Worm (Caenorhabditis elegans): ENCODE data around the gene cap-1.

ce11 chrIV:7216210-7216609, 13.8 kb downstream of the cap-1 start:
- no peak for TF ChIP-seq lin-39 (tag; optimal IDR thresholded peaks at IDR 0.05)
- no peak for TF ChIP-seq ama-1 (optimal IDR thresholded peaks at IDR 0.05)
- no peak for TF ChIP-seq crh-2 (tag; optimal IDR thresholded peaks at IDR 0.05)
- no peak for TF ChIP-seq nhr-237 (tag; optimal IDR thresholded peaks at IDR 0.05)
- no peak for TF ChIP-seq lsy-2 (tag; optimal IDR thresholded peaks at IDR 0.05)
- TF ChIP-seq unc-39 (tag; optimal IDR thresholded peaks at IDR 0.05) = no peak
- TF ChIP-seq fos-1 (tag; optimal IDR thresholded peaks at IDR 0.05) = no peak
- no peak for TF ChIP-seq unc-62 (GFP tag; optimal IDR thresholded peaks at IDR 0.05)
- no peak for TF ChIP-seq snpc-4 (tag; optimal IDR thresholded peaks at IDR 0.05)
- TF ChIP-seq elt-3 (tag; optimal IDR thresholded peaks at IDR 0.05) = no peak
- TF ChIP-seq egl-27 (tag; optimal IDR thresholded peaks at IDR 0.05) = no peak
- TF ChIP-seq aly-2 (tag; optimal IDR thresholded peaks at IDR 0.05) = no peak
